Worm (Caenorhabditis elegans): ENCODE measurements around the gene scrm-3.

DNA sequence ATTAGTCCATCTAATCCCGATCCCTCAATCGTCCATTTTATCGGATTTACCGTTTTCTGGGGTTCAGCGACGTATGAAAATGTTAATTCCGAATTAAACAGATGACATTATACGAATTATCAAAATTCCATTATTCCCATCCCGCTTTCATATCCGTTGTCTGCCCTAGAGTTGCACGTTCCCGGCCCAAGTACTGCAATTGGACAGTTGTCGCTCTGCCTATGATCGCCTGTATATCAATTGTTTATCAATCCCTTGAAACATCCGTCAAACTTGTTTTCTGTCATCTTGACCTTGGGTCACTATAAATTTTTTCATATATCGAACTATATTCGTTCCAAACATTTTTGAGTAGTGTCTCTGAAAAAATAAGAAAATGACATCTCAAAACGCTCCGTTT lies 1.3 kb upstream of the scrm-3 start, which contains the start of gene C04E12.5:
- TF ChIP-seq ama-1 (optimal IDR thresholded peaks at IDR 0.05) (no peak), ceh-16 (tag; optimal IDR thresholded peaks at IDR 0.05) (no peak), mdl-1 (tag; optimal IDR thresholded peaks at IDR 0.05) (no peak), ZK546.5 (tag; optimal IDR thresholded peaks at IDR 0.05) (no peak), ceh-82 (tag; optimal IDR thresholded peaks at IDR 0.05) (no peak), aly-2 (tag; optimal IDR thresholded peaks at IDR 0.05) (no peak), sma-3 (GFP tag; optimal IDR thresholded peaks at IDR 0.05) (no peak), nhr-25 (tag; optimal IDR thresholded peaks at IDR 0.05) (no peak), nhr-129 (tag; optimal IDR thresholded peaks at IDR 0.05) (no peak), fos-1 (tag; optimal IDR thresholded peaks at IDR 0.05) (no peak)
